Fruit fly (Drosophila melanogaster): ENCODE data around the gene CNMaR.

DNA sequence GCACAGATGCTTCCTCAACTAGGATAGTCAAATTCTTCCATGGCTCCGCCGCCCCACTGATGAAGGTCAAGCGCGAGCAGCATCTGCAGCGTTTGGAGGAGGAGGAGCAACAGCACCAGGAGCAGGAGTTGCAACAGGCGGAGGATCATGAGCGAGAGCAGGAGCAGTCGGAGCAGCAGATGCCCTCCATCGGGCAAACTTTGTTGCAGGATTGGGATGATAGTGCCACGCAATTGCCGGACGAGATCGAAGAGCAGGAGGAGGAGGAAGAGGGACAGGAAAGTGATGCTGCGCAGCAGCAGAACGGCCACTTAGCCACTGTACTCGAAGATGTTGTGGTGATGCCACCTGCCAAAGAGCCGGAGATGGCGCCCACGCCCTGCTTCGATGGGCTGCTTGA lies 61.7 kb downstream of the CNMaR start:
- no peak for TF ChIP-seq psq (optimal IDR thresholded peaks at IDR 0.05)
- TF ChIP-seq ttk (optimal IDR thresholded peaks at IDR 0.05), result no peak
- no peak for TF ChIP-seq insv (optimal IDR thresholded peaks at IDR 0.05)
- TF ChIP-seq h (optimal IDR thresholded peaks at IDR 0.05), result no peak
- no peak for TF ChIP-seq Myc (optimal IDR thresholded peaks at IDR 0.05)
